Fruit fly (Drosophila melanogaster) whole organism, embryonic: ENCODE measurements around the gene L2HGDH.

Experiments used
- ATbp ChIP-seq: fragments of 200-800 bp; sonication (Bioruptor generic); optimal IDR thresholded peaks from 2 replicates; lab custom pipeline; 2017; ENCODE audit warnings: missing biosample characterization, mild to moderate bottlenecking, missing genetic modification characterization, missing genetic modification reagents
- Ada2b ChIP-seq: fragments of 200-800 bp; sonication (Bioruptor generic); IDR thresholded peaks from 2 replicates; pipeline ENCODE4 v1.3.6; 2022; ENCODE audit warnings: missing biosample characterization, missing genetic modification characterization
- Blimp-1 ChIP-seq: fragments of 200-800 bp; sonication (Bioruptor generic); optimal IDR thresholded peaks from 3 replicates; lab custom pipeline; 2018; ENCODE audit warnings: missing biosample characterization, missing genetic modification characterization, mild to moderate bottlenecking, moderate library complexity, missing genetic modification reagents
- CG10209 ChIP-seq: fragments of 200-800 bp; sonication (Bioruptor generic); optimal IDR thresholded peaks from 3 replicates; lab custom pipeline; 2017; ENCODE audit warnings: missing biosample characterization, mild to moderate bottlenecking, missing genetic modification characterization, missing genetic modification reagents
- CG10267 ChIP-seq: fragments of 200-800 bp; sonication (Bioruptor generic); optimal IDR thresholded peaks from 2 replicates; lab custom pipeline; 2018; ENCODE audit warnings: missing biosample characterization, mild to moderate bottlenecking, missing genetic modification characterization, moderate library complexity
- CG12391 ChIP-seq: fragments of 200-800 bp; sonication (Bioruptor generic); optimal IDR thresholded peaks from 3 replicates; lab custom pipeline; 2018; ENCODE audit warnings: missing biosample characterization, mild to moderate bottlenecking, missing genetic modification characterization, moderate library complexity
- CG14014 ChIP-seq: fragments of 200-800 bp; sonication (Bioruptor generic); IDR thresholded peaks from 2 replicates; pipeline ENCODE4 v1.3.6; 2022; ENCODE audit warnings: missing biosample characterization, missing genetic modification characterization
- CG15601 ChIP-seq: fragments of 200-800 bp; sonication (Bioruptor generic); optimal IDR thresholded peaks from 3 replicates; lab custom pipeline; 2019; ENCODE audit warnings: missing biosample characterization, mild to moderate bottlenecking, missing genetic modification characterization, moderate library complexity
- CG1603 ChIP-seq: fragments of 200-800 bp; sonication (Bioruptor generic); optimal IDR thresholded peaks from 2 replicates; lab custom pipeline; 2019; ENCODE audit warnings: missing biosample characterization, mild to moderate bottlenecking, missing genetic modification characterization, moderate library complexity
- CG17829 ChIP-seq: fragments of 200-800 bp; optimal IDR thresholded peaks from 2 replicates; lab custom pipeline; 2019; ENCODE audit warnings: missing biosample characterization, mild to moderate bottlenecking, missing genetic modification characterization, moderate library complexity
- CG17912 ChIP-seq: fragments of 200-800 bp; sonication (Bioruptor generic); optimal IDR thresholded peaks from 2 replicates; lab custom pipeline; 2018; ENCODE audit warnings: missing biosample characterization, mild to moderate bottlenecking, missing genetic modification characterization
- CG1832 ChIP-seq: fragments of 200-800 bp; sonication (Bioruptor generic); optimal IDR thresholded peaks from 2 replicates; lab custom pipeline; 2017; ENCODE audit warnings: missing biosample characterization, mild to moderate bottlenecking, missing genetic modification characterization, inconsistent platforms
- CG2875 ChIP-seq: fragments of 200-800 bp; sonication (Bioruptor generic); optimal IDR thresholded peaks from 2 replicates; lab custom pipeline; 2017; ENCODE audit warnings: missing biosample characterization, mild to moderate bottlenecking, missing genetic modification characterization, missing genetic modification reagents
- CG31224 ChIP-seq: fragments of 200-800 bp; sonication (Bioruptor generic); IDR thresholded peaks from 2 replicates; pipeline ENCODE4 v1.3.6; 2022; ENCODE audit warnings: missing biosample characterization, missing genetic modification characterization
- CG5953 ChIP-seq: fragments of 200-800 bp; sonication (Bioruptor generic); IDR thresholded peaks from 2 replicates; pipeline ENCODE4 v1.3.6; 2022; ENCODE audit warnings: missing biosample characterization, missing genetic modification characterization
- CG7839 ChIP-seq: fragments of 200-800 bp; sonication (Bioruptor generic); optimal IDR thresholded peaks from 3 replicates; lab custom pipeline; 2018; ENCODE audit warnings: missing biosample characterization, mild to moderate bottlenecking, missing genetic modification characterization, moderate library complexity
- CG8290 ChIP-seq, 3 experiments: fragments of 200-800 bp; sonication (Bioruptor generic); optimal IDR thresholded peaks; 2 replicates each; lab custom pipeline; 2016 to 2019; ENCODE audit warnings: missing biosample characterization in 3 of 3, missing genetic modification characterization in 3 of 3, mild to moderate bottlenecking in 2 of 3, moderate library complexity in 1 of 3
- CG8388 ChIP-seq: fragments of 200-800 bp; sonication (Bioruptor generic); optimal IDR thresholded peaks from 2 replicates; lab custom pipeline; 2019; ENCODE audit warnings: missing biosample characterization, mild to moderate bottlenecking, missing genetic modification characterization, moderate library complexity
- CG8924 ChIP-seq: fragments of 200-800 bp; optimal IDR thresholded peaks from 3 replicates; lab custom pipeline; 2019; ENCODE audit warnings: missing biosample characterization, mild to moderate bottlenecking, missing genetic modification characterization, moderate library complexity
- CHES-1-like ChIP-seq: fragments of 200-800 bp; sonication (Bioruptor generic); optimal IDR thresholded peaks from 2 replicates; lab custom pipeline; 2016; ENCODE audit warnings: missing biosample characterization, missing genetic modification characterization
- Fer1 ChIP-seq: fragments of 200-800 bp; sonication (Bioruptor generic); optimal IDR thresholded peaks from 2 replicates; lab custom pipeline; 2017; ENCODE audit warnings: missing biosample characterization, mild to moderate bottlenecking, missing genetic modification characterization
- Hr3 ChIP-seq: fragments of 200-800 bp; sonication (Bioruptor generic); optimal IDR thresholded peaks from 3 replicates; lab custom pipeline; 2016; ENCODE audit warnings: missing biosample characterization, missing genetic modification characterization
- Hr78 ChIP-seq, 2 experiments: fragments of 200-800 bp in 1 of 2; fragments of >200 bp in 1 of 2; sonication (Bioruptor generic) in 1 of 2; optimal IDR thresholded peaks; 2 replicates each; lab custom pipeline; 2017 to 2019; ENCODE audit warnings: missing biosample characterization in 2 of 2, missing genetic modification characterization in 2 of 2, mild to moderate bottlenecking in 1 of 2, moderate library complexity in 1 of 2
- Mrtf ChIP-seq: fragments of 200-800 bp; sonication (Bioruptor generic); IDR thresholded peaks from 3 replicates; pipeline ENCODE4 v1.3.6; 2022; ENCODE audit warnings: missing biosample characterization, missing genetic modification characterization
- Oli ChIP-seq: fragments of 200-800 bp; sonication (Bioruptor generic); optimal IDR thresholded peaks from 2 replicates; lab custom pipeline; 2018; ENCODE audit warnings: missing biosample characterization, mild to moderate bottlenecking, missing genetic modification characterization, moderate library complexity
- PHDP ChIP-seq: fragments of 200-800 bp; sonication (Bioruptor generic); optimal IDR thresholded peaks from 3 replicates; lab custom pipeline; 2018; ENCODE audit warnings: missing biosample characterization, mild to moderate bottlenecking, missing genetic modification characterization, moderate library complexity
- Pdp1 ChIP-seq, 2 experiments: fragments of 200-800 bp; sonication (Bioruptor generic); optimal IDR thresholded peaks; 3 replicates each; lab custom pipeline; 2016; ENCODE audit warnings: missing biosample characterization in 2 of 2, missing genetic modification characterization in 2 of 2, mild to moderate bottlenecking in 1 of 2, moderate library complexity in 1 of 2
- Scr ChIP-seq: fragments of 200-800 bp; sonication (Bioruptor generic); IDR thresholded peaks from 2 replicates; pipeline ENCODE4 v1.3.6; 2022; ENCODE audit warnings: missing biosample characterization, missing genetic modification characterization; ENCODE audit not compliant: partially characterized antibody
- Six4 ChIP-seq: fragments of 200-800 bp; sonication (Bioruptor generic); optimal IDR thresholded peaks from 2 replicates; lab custom pipeline; 2016; ENCODE audit warnings: missing biosample characterization, missing genetic modification characterization
- Sox100B ChIP-seq: fragments of 200-800 bp; sonication (Bioruptor generic); optimal IDR thresholded peaks from 3 replicates; lab custom pipeline; 2018; ENCODE audit warnings: missing biosample characterization, mild to moderate bottlenecking, missing genetic modification characterization
- btn ChIP-seq: fragments of 200-800 bp; sonication (Bioruptor generic); optimal IDR thresholded peaks from 2 replicates; lab custom pipeline; 2016; ENCODE audit warnings: missing biosample characterization, missing genetic modification characterization
- crp ChIP-seq, 2 experiments: fragments of 200-800 bp; sonication (Bioruptor generic); optimal IDR thresholded peaks; 2 replicates in 1 of 2; 3 replicates in 1 of 2; lab custom pipeline; 2017; ENCODE audit warnings: missing biosample characterization in 2 of 2, missing genetic modification characterization in 2 of 2, mild to moderate bottlenecking in 1 of 2, moderate library complexity in 1 of 2
- disco-r ChIP-seq: fragments of 200-800 bp; sonication (Bioruptor generic); optimal IDR thresholded peaks from 2 replicates; lab custom pipeline; 2016; ENCODE audit warnings: missing biosample characterization, missing genetic modification characterization
- dysf ChIP-seq: fragments of 200-800 bp; sonication (Bioruptor generic); IDR thresholded peaks from 3 replicates; pipeline ENCODE4 v1.3.6; 2022; ENCODE audit warnings: missing biosample characterization, missing genetic modification characterization
- fd102C ChIP-seq: fragments of 200-800 bp; sonication (Bioruptor generic); optimal IDR thresholded peaks from 2 replicates; lab custom pipeline; 2018; ENCODE audit warnings: missing biosample characterization, mild to moderate bottlenecking, missing genetic modification characterization, moderate library complexity
- fd96Cb ChIP-seq: fragments of 200-800 bp; sonication (Bioruptor generic); optimal IDR thresholded peaks from 2 replicates; lab custom pipeline; 2018; ENCODE audit warnings: missing biosample characterization, mild to moderate bottlenecking, missing genetic modification characterization, moderate library complexity
- gem ChIP-seq: fragments of 200-800 bp; sonication (Bioruptor generic); optimal IDR thresholded peaks from 2 replicates; lab custom pipeline; 2019; ENCODE audit warnings: missing biosample characterization, mild to moderate bottlenecking, missing genetic modification characterization, moderate library complexity
- gsb-n ChIP-seq: fragments of 200-800 bp; sonication (Bioruptor generic); optimal IDR thresholded peaks from 3 replicates; lab custom pipeline; 2018; ENCODE audit warnings: missing biosample characterization, mild to moderate bottlenecking, missing genetic modification characterization
- ken ChIP-seq: fragments of 200-800 bp; sonication (Bioruptor generic); IDR thresholded peaks from 3 replicates; pipeline ENCODE4 v1.3.6; 2022; ENCODE audit warnings: missing biosample characterization, missing genetic modification characterization
- lbe ChIP-seq: fragments of 200-800 bp; sonication (Bioruptor generic); optimal IDR thresholded peaks from 2 replicates; lab custom pipeline; 2016; ENCODE audit warnings: missing biosample characterization, mild to moderate bottlenecking, missing genetic modification characterization
- nom ChIP-seq: fragments of 200-800 bp; sonication (Bioruptor generic); optimal IDR thresholded peaks from 2 replicates; lab custom pipeline; 2017; ENCODE audit warnings: missing biosample characterization, missing genetic modification characterization, mild to moderate bottlenecking, moderate library complexity, missing genetic modification reagents
- tll ChIP-seq, 2 experiments: fragments of 200-800 bp in 1 of 2; fragments of >200 bp in 1 of 2; sonication (Bioruptor generic) in 1 of 2; optimal IDR thresholded peaks; 2 replicates each; lab custom pipeline; 2017 to 2019; ENCODE audit warnings: missing biosample characterization in 2 of 2, missing genetic modification characterization in 2 of 2, mild to moderate bottlenecking in 1 of 2, moderate library complexity in 1 of 2
- trem ChIP-seq: fragments of 200-800 bp; optimal IDR thresholded peaks from 3 replicates; lab custom pipeline; 2019; ENCODE audit warnings: missing biosample characterization, mild to moderate bottlenecking, missing genetic modification characterization, moderate library complexity
- z ChIP-seq: fragments of 200-800 bp; sonication (Bioruptor generic); IDR thresholded peaks from 3 replicates; pipeline ENCODE4 v1.3.6; 2022; ENCODE audit warnings: missing biosample characterization, missing genetic modification characterization

Gene L2HGDH

DNA sequence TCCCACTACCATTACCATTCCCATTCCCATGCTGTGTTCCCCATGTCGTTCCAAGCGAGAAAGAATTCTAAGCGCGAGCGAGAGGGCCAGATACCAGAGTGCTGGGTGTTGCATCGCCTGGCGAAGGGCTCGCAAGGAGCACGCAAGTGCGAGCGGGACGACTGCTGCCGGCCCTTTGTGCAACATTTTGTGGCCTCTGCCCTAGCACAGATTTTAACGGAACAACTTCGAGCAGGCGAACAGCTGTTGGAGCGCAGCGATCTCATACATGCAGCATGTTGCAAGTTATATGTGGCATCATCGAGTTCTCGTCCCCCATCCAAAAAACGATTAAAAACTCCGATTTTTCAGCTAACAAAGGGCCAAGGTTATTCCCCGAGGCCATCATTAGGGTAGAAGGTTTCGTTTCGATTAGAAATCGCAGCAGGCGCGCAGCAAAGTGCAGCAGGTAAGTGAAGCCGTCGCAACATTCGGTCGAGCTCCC lies 26.7 kb downstream of the L2HGDH start (continued):
- TF ChIP-seq Oli (no peak), disco-r (GFP tag; lab: Kevin White, UChicago) (no peak), Hr78 (GFP tag; optimal IDR thresholded peaks at IDR 0.05; lab: Kevin White, UChicago) (peak in 1 of 2 experiments; percentile 93), CG5953 (GFP tag; lab: Robert Waterston, UW) (no peak), btn (no peak), CG17912 (GFP tag; lab: Kevin White, UChicago) (no peak), tll (GFP tag; optimal IDR thresholded peaks at IDR 0.05; lab: Kevin White, UChicago) (peak in 1 of 2 experiments; percentile 22), Fer1 (GFP tag; lab: Kevin White, UChicago) (no peak), Scr (GFP tag; lab: Robert Waterston, UW) (peak; percentile 37), fd96Cb (tag; lab: Kevin White, UChicago) (no peak), Ada2b (no peak), Pdp1 (GFP tag; optimal IDR thresholded peaks at IDR 0.05; lab: Kevin White, UChicago) (no peak)

DNA sequence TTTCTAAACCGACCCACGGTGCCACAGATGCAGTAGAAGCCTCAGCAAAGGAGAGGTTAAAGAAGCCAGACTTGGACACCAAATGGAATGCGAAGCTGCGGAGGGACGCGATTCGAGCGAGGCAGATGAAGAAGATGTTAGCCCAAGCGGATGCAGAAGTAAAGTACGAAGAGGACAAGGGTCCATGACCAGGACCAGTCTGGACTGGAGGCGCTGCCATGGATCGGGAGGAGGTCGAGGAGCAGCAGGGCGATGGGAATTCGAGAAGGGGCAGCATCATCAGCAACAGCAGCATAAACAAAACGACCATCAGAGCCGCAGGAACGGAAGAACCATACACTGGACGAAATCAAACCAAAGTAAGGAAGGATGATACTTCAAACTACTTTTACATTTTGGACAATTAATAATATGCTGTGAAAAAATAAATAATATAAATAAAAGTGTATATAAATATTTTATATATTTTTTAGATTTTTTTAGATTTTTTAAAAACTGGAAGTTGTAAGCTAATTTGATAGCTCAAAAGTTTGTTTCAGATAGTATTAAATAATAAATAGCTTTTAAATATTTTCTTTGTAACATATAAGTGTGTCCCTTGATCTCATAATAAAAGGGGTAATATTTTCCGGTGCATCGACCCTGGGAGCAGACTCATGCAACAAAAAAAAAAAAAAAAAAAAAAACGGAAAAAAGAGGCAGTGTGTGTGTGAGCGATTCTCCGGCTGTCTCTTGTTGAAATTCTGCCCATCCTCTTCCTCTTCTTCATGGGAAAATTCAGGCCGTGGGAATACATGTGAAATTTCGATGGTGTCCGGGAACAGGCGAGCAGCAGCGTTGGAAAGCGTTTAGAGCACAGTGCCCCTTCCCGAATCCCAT lies 27.4 kb downstream of the L2HGDH start:
- no peak for TF ChIP-seq CG1832 (GFP tag; lab: Kevin White, UChicago)
- peak; percentile 37 for TF ChIP-seq Hr3 (GFP tag; lab: Kevin White, UChicago)
- peak; percentile 78 for TF ChIP-seq gem
- TF ChIP-seq dysf (GFP tag; lab: Robert Waterston, UW), result 0 out of 3 replicates have a peak, but pooled peaks have one; percentile 20
- peak; percentile 61 for TF ChIP-seq gsb-n (tag; lab: Kevin White, UChicago)
- TF ChIP-seq nom (GFP tag; lab: Kevin White, UChicago), result peak; percentile 78
- no peak for TF ChIP-seq CG1603 (tag; lab: Kevin White, UChicago)
- no peak for TF ChIP-seq CG2875 (GFP tag; lab: Kevin White, UChicago)
- peak; percentile 3 for TF ChIP-seq Sox100B
- no peak for TF ChIP-seq fd102C (GFP tag; lab: Kevin White, UChicago)
- peak; percentile 48 for TF ChIP-seq CG10267 (tag; lab: Kevin White, UChicago)
- TF ChIP-seq fd96Cb (tag; lab: Kevin White, UChicago), result peak; percentile 25
- no peak for TF ChIP-seq crp (GFP tag; optimal IDR thresholded peaks at IDR 0.05; lab: Kevin White, UChicago)
- peak; percentile 2 for TF ChIP-seq ATbp (GFP tag; lab: Kevin White, UChicago)
- TF ChIP-seq CG8388 (GFP tag; lab: Kevin White, UChicago), result peak; percentile 53
- TF ChIP-seq CG17829 (tag; lab: Kevin White, UChicago), result peak; percentile 69
- peak; percentile 59 for TF ChIP-seq CG12391
- peak; percentile 49 for TF ChIP-seq CG8924 (tag; lab: Kevin White, UChicago)
- peak; percentile 58 for TF ChIP-seq lbe (GFP tag; lab: Kevin White, UChicago)
- peak; percentile 38 for TF ChIP-seq CG15601 (tag; lab: Kevin White, UChicago)
- peak; percentile 26 for TF ChIP-seq PHDP (tag; lab: Kevin White, UChicago)
- peak; percentile 93 for TF ChIP-seq CG31224 (GFP tag; lab: Robert Waterston, UW)
- TF ChIP-seq Blimp-1 (GFP tag; lab: Kevin White, UChicago), result peak; percentile 50
- TF ChIP-seq CG14014 (GFP tag; lab: Robert Waterston, UW), result 0 out of 2 replicates have a peak, but pooled peaks have one; percentile 29
- TF ChIP-seq Mrtf (GFP tag; lab: Robert Waterston, UW), result no peak
- TF ChIP-seq Six4, result no peak
- 0 out of 3 replicates have a peak, but pooled peaks have one; percentile 33 for TF ChIP-seq ken (GFP tag; lab: Robert Waterston, UW)
- TF ChIP-seq CG7839, result peak; percentile 46
- no peak for TF ChIP-seq CHES-1-like (GFP tag; lab: Kevin White, UChicago)
- peak; percentile 53 for TF ChIP-seq trem (tag; lab: Kevin White, UChicago)
- no peak for TF ChIP-seq CG8290 (GFP tag; optimal IDR thresholded peaks at IDR 0.05; lab: Kevin White, UChicago)
- TF ChIP-seq CG8290 (tag; optimal IDR thresholded peaks at IDR 0.05; lab: Kevin White, UChicago), result peak in 1 of 2 experiments; percentile 39
- peak; percentile 15 for TF ChIP-seq CG10209 (GFP tag; lab: Kevin White, UChicago)
- peak; percentile 78; the same call in 2 of the 3 replicates for TF ChIP-seq z (GFP tag; lab: Robert Waterston, UW)
